Worm (Caenorhabditis elegans) whole organism, L3 larva: Measurements from ENCODE around the gene T18D3.1.

Source experiments
- ceh-82 ChIP-seq: fragments of 150-350 bp; optimal IDR thresholded peaks from 2 replicates; lab custom pipeline; 2014; ENCODE audit warnings: missing biosample characterization, missing genetic modification characterization
- egl-27 ChIP-seq: sonication (generic microtip); optimal IDR thresholded peaks from 4 replicates; lab custom pipeline; 2017; ENCODE audit warnings: missing biosample characterization, missing genetic modification reagents, missing genetic modification characterization
- jun-1 ChIP-seq: fragments of 150-350 bp; optimal IDR thresholded peaks from 2 replicates; lab custom pipeline; 2014; ENCODE audit warnings: missing biosample characterization, missing genetic modification reagents, missing genetic modification characterization
- nhr-23 ChIP-seq: fragments of 150-350 bp; optimal IDR thresholded peaks from 2 replicates; lab custom pipeline; 2014; ENCODE audit warnings: missing biosample characterization, missing genetic modification reagents, missing genetic modification characterization
- nhr-237 ChIP-seq: fragments of 150-350 bp; optimal IDR thresholded peaks from 2 replicates; lab custom pipeline; 2014; ENCODE audit warnings: missing biosample characterization, missing genetic modification characterization
- pha-4 ChIP-seq: fragments of 150-350 bp; optimal IDR thresholded peaks from 2 replicates; lab custom pipeline; 2014; ENCODE audit warnings: missing biosample characterization, missing genetic modification reagents, missing genetic modification characterization
- ztf-11 ChIP-seq: fragments of 150-350 bp; optimal IDR thresholded peaks from 2 replicates; lab custom pipeline; 2014; ENCODE audit warnings: missing biosample characterization, missing genetic modification characterization

ce11 chrX:12479027-12479426 is 24.5 kb downstream of the T18D3.1 start:
- no peak for TF ChIP-seq nhr-23 (tag; lab: Kevin White, UChicago)
- no peak for TF ChIP-seq egl-27 (tag; lab: Kevin White, UChicago)
- TF ChIP-seq nhr-237 = no peak
- TF ChIP-seq pha-4 (tag; lab: Kevin White, UChicago) = no peak
- no peak for TF ChIP-seq ztf-11 (tag; lab: Kevin White, UChicago)
- no peak for TF ChIP-seq ceh-82 (tag; lab: Kevin White, UChicago)
- TF ChIP-seq jun-1 (tag; lab: Kevin White, UChicago) = no peak
